Worm (Caenorhabditis elegans): ENCODE results near the gene sng-1.

ce11 chrX:7323604-7324003 is 3.8 kb upstream of the sng-1 start:
- TF ChIP-seq fos-1 (tag; optimal IDR thresholded peaks at IDR 0.05) (no peak), ceh-82 (tag; optimal IDR thresholded peaks at IDR 0.05) (no peak), unc-39 (tag; optimal IDR thresholded peaks at IDR 0.05) (no peak), snpc-4 (tag; optimal IDR thresholded peaks at IDR 0.05) (no peak), ama-1 (optimal IDR thresholded peaks at IDR 0.05) (no peak), mdl-1 (tag; optimal IDR thresholded peaks at IDR 0.05) (no peak), hmg-11 (tag; optimal IDR thresholded peaks at IDR 0.05) (no peak), ztf-11 (tag; optimal IDR thresholded peaks at IDR 0.05) (no peak), lsy-12 (tag; optimal IDR thresholded peaks at IDR 0.05) (peak; percentile 58), unc-62 (GFP tag; optimal IDR thresholded peaks at IDR 0.05) (no peak), nhr-11 (tag; optimal IDR thresholded peaks at IDR 0.05) (no peak)
